Worm (Caenorhabditis elegans) whole organism, dauer: ENCODE data around the gene lgc-26.

ENCODE experiments used
- unc-62 ChIP-seq: sonication (generic microtip); optimal IDR thresholded peaks from 2 replicates; lab custom pipeline; 2017; ENCODE audit warnings: missing biosample characterization, missing genetic modification reagents, missing genetic modification characterization

Gene lgc-26

ce11 chrV:268007-268406 lies at the start of gene lgc-26:
Gene lgc-26 (plus strand): TSS chrV:268307.
- TF ChIP-seq unc-62 (GFP tag; lab: Kevin White, UChicago) = no peak

DNA sequence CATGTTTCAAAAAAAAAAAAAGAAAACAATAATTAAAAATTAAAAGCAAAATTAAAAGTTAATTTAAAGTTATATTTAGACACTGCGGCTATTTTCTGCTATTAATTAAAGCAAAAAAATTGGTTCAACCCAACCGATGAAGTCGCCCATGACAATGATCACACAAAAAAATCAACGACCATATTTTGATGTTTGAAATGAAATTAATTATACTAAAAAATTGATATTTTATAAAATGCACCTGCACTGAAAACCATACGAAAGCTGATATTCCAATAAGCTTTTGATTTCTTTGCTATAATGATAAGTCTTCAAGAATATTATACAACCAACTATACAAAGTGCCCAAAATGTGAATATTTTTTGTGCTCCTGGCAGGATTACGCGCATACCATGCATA lies 48.5 kb upstream of the lgc-26 start, which contains the start of gene srh-80:
TSS of gene srh-80 (plus strand) at position 301 of the 400 bp plus-strand sequence.
- no peak for TF ChIP-seq unc-62 (GFP tag; lab: Kevin White, UChicago)

DNA sequence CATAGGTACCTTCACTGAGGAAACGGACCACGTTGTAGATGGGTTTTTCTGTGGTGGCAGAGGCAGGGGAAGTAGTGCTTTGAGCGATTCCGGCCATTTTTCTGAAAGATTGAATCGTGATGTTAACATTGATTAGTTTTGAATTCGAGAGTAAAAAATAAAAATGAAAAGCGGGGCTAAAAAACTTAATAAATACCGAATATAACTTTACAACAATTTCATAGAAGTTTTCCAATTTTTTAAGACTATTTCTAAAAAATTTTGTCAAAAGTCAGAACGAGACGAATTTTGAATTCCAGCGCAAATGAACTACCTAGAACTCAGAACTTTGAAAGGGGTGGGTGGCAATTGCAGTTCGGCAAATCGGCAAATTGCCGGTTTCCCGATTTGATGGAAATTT lies 33.5 kb upstream of the lgc-26 start, which contains the start of gene kin-33:
TSS of gene kin-33 (minus strand) at position 101 of the 400 bp plus-strand sequence.
- no peak for TF ChIP-seq unc-62 (GFP tag; lab: Kevin White, UChicago)

DNA sequence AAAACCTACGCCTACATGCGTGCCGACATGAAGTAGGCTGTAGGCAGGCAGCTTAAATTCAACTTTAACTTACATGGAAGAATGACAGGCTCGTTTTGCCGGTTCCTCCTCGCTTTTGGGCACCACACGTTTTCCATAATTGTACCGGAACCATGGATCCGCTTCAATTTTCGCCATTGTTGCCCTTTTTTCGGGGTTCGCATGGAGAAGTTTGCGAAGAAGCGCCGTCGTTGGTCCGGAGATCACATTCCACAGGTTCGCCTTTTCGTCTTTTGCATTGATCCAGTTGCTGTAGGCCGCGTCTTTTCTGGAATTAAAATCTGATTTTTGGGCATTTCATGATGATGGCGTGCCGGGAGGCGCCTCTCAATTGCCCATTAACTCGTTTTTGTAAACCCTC lies 31.1 kb upstream of the lgc-26 start:
- TF ChIP-seq unc-62 (GFP tag; lab: Kevin White, UChicago) = no peak

- TF ChIP-seq unc-62 (GFP tag; lab: Kevin White, UChicago) = no peak
Observed at ce11 chrV:238094-238493, 30.0 kb upstream of the lgc-26 start, which contains the start of gene R02C2.1. Gene R02C2.1 (minus strand): TSS chrV:238194.

ce11 chrV:240287-240686 lies 27.8 kb upstream of the lgc-26 start, which contains the start of gene txt-2:
Gene txt-2 (minus strand): TSS chrV:240500.
- TF ChIP-seq unc-62 (GFP tag; lab: Kevin White, UChicago) = no peak

- no peak for TF ChIP-seq unc-62 (GFP tag; lab: Kevin White, UChicago)
Observed at ce11 chrV:242518-242917, 25.6 kb upstream of the lgc-26 start, which contains the start of gene R02C2.7. Gene R02C2.7 (minus strand): TSS chrV:242618.

DNA sequence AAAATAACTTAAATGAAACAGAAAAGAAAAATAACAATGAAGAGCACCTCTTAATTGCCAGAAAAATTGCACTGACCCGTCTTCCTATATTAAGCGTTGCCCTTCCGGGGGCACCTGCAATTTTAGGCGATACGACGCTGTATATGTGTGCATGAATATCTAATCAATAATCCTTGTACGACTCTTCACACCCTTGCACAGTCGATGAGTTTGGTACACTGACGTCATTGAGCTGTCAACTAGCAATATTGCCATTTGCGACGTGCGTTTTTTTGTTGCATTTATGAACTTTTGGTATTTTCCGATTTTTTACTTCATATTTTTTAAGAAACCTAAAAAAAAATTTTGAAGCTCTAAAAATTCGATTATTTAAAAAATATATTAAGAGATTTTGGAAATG lies 22.0 kb upstream of the lgc-26 start, which contains the start of gene kin-34:
TSS of gene kin-34 (minus strand) at position 101 of the 400 bp plus-strand sequence.
- no peak for TF ChIP-seq unc-62 (GFP tag; lab: Kevin White, UChicago)

- no peak for TF ChIP-seq unc-62 (GFP tag; lab: Kevin White, UChicago)
Observed at ce11 chrV:247576-247975, 20.5 kb upstream of the lgc-26 start.

- no peak for TF ChIP-seq unc-62 (GFP tag; lab: Kevin White, UChicago)
Observed at ce11 chrV:248636-249035, 19.5 kb upstream of the lgc-26 start.

DNA sequence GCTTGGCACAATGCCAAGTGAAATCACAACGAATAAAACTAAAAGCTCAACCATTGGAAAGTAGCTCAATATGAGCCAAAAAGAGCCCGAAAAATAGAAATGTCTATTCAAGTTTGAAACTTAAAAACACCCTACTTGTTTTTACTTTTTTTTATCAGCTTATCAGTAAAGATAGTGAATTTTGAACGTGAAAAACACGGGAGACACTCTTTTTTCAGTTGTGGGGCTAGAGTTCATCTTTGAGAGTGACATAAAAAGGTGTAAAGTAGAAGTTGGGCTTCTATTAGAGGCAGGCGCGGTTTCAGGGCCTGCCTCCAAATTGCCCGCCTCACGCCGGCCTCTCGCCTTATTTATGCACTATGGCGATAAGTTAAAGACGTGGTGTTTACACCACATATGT lies 16.5 kb upstream of the lgc-26 start, which contains the start of gene oac-39:
TSS of gene oac-39 (minus strand) at position 101 of the 400 bp plus-strand sequence.
- no peak for TF ChIP-seq unc-62 (GFP tag; lab: Kevin White, UChicago)

ce11 chrV:254591-254990 lies 13.5 kb upstream of the lgc-26 start, which contains the start of gene str-121:
Gene str-121 (minus strand): TSS chrV:254691.
- no peak for TF ChIP-seq unc-62 (GFP tag; lab: Kevin White, UChicago)

ce11 chrV:258730-259129 lies 9.4 kb upstream of the lgc-26 start, which contains the start of gene nhr-204:
Gene nhr-204 (minus strand): TSS chrV:258830.
- no peak for TF ChIP-seq unc-62 (GFP tag; lab: Kevin White, UChicago)

- TF ChIP-seq unc-62 (GFP tag; lab: Kevin White, UChicago) = no peak
Observed at ce11 chrV:260334-260733, 7.8 kb upstream of the lgc-26 start.

DNA sequence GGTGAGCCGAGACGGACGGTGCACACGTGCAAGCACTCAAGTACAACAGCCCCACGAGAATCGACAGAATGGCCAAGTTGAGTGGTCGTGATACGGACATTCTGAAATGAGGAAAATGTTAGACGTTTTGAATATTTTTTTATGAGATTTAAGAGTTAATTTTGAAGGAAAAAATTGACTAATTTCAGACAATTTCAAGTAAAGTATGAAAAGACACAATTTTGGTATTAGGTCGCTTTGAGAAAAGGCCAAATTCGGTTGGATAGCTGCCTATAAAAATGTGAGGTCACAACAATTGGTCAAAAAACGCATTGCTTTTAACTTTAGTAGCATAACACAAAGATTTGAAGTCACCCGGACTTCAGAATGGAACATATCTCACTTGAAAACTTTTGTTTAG lies 4.7 kb downstream of the lgc-26 start, which contains the start of gene nlp-70:
TSS of gene nlp-70 (minus strand) at position 101 of the 400 bp plus-strand sequence.
- no peak for TF ChIP-seq unc-62 (GFP tag; lab: Kevin White, UChicago)

- no peak for TF ChIP-seq unc-62 (GFP tag; lab: Kevin White, UChicago)
Observed at ce11 chrV:281111-281510, 13.0 kb downstream of the lgc-26 start.

DNA sequence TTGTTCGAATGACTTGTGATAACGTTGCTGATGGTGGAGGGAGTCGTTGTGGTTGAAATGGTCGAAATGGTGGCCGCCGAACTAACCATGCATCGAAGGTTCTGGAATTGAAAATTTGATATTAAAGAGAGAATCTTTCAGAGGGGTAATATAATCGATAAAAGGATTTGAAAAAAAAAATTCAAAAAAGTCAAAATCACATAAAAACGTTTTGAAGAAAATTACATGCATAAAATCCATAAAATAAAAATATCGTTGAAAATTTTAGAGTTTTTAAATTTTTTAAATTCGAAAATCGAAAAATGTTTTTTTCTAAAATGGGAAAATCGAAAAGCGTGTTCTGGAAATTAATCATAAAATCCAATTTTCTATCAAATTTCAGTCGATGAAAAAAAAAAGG lies 13.5 kb downstream of the lgc-26 start, which contains the start of gene npr-5:
TSS of gene npr-5 (minus strand) at position 101 of the 400 bp plus-strand sequence.
- no peak for TF ChIP-seq unc-62 (GFP tag; lab: Kevin White, UChicago)
